Worm (Caenorhabditis elegans) whole organism, mixed stage, embryonic: ENCODE measurements around the gene C18D11.3.

ENCODE experiments used
- ceh-39 ChIP-seq: fragments of 150-350 bp; optimal IDR thresholded peaks from 2 replicates; lab custom pipeline; 2014; ENCODE audit warnings: missing biosample characterization, missing genetic modification characterization
- ces-1 ChIP-seq: fragments of 150-350 bp; optimal IDR thresholded peaks from 2 replicates; lab custom pipeline; 2014; ENCODE audit warnings: missing biosample characterization, missing genetic modification reagents, missing genetic modification characterization
- elt-1 ChIP-seq: sonication (generic microtip); optimal IDR thresholded peaks from 2 replicates; lab custom pipeline; 2017; ENCODE audit warnings: missing genetic modification characterization, mild to moderate bottlenecking, missing compliant biosample characterization, antibody characterized with exemption, moderate library complexity, borderline replicate concordance; ENCODE audit not compliant: insufficient read depth
- hlh-1 ChIP-seq: fragments of 150-350 bp; optimal IDR thresholded peaks from 2 replicates; lab custom pipeline; 2014; ENCODE audit warnings: missing biosample characterization, missing genetic modification reagents, missing genetic modification characterization
- mab-5 ChIP-seq: fragments of 150-350 bp; optimal IDR thresholded peaks from 2 replicates; lab custom pipeline; 2014; ENCODE audit warnings: missing biosample characterization, missing genetic modification characterization
- mep-1 ChIP-seq: fragments of 150-350 bp; optimal IDR thresholded peaks from 2 replicates; lab custom pipeline; 2017; ENCODE audit warnings: missing biosample characterization, missing genetic modification reagents, missing genetic modification characterization, inconsistent platforms
- sem-2 ChIP-seq: fragments of 200-800 bp; sonication (Bioruptor generic); optimal IDR thresholded peaks from 2 replicates; lab custom pipeline; 2018; ENCODE audit warnings: mild to moderate bottlenecking, missing genetic modification characterization, missing compliant biosample characterization
- sptf-1 ChIP-seq: sonication (generic microtip); optimal IDR thresholded peaks from 2 replicates; lab custom pipeline; 2017; ENCODE audit warnings: mild to moderate bottlenecking, missing genetic modification characterization, moderate library complexity, missing compliant biosample characterization
- tbx-8 ChIP-seq: fragments of 200-800 bp; sonication (Bioruptor generic); optimal IDR thresholded peaks from 2 replicates; lab custom pipeline; 2018; ENCODE audit warnings: mild to moderate bottlenecking, missing genetic modification characterization, moderate library complexity, missing compliant biosample characterization
- unc-62 ChIP-seq: fragments of 150-350 bp; optimal IDR thresholded peaks from 2 replicates; lab custom pipeline; 2014; ENCODE audit warnings: missing biosample characterization, missing genetic modification reagents, missing genetic modification characterization
- ztf-11 ChIP-seq: fragments of 150-350 bp; optimal IDR thresholded peaks from 2 replicates; lab custom pipeline; 2014; ENCODE audit warnings: missing biosample characterization, missing genetic modification characterization

DNA sequence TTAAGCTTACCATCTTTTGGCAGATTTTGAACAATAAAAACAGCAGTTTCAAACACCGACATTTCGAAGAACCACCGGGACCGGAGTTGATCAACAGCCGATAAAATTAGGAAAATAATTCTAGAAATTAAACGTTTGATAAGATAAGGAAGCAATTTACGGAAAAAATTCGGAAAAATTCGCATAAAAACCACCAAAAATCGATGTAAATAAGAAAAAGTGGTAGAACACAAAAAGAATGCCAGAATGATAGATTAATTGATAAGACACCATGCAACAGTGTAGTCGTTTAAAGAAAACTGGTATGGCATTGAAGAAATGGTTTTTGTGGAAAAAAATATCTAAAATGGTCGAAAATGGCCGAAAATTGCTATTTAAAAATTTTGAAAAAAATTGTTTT is 841 bp upstream of the C18D11.3 start, which contains the start of gene maa-1:
- TF ChIP-seq ztf-11 (tag; lab: Kevin White, UChicago) (no peak), mep-1 (tag; lab: Kevin White, UChicago) (no peak), ces-1 (GFP tag; lab: Kevin White, UChicago) (no peak), sem-2 (no peak), mab-5 (tag; lab: Kevin White, UChicago) (no peak), unc-62 (GFP tag; lab: Kevin White, UChicago) (no peak), ceh-39 (tag; lab: Kevin White, UChicago) (no peak), elt-1 (no peak), hlh-1 (tag; lab: Kevin White, UChicago) (no peak), tbx-8 (GFP tag; lab: Kevin White, UChicago) (no peak), sptf-1 (tag; lab: Kevin White, UChicago) (no peak)
